Fruit fly (Drosophila melanogaster): ENCODE results near the gene GstZ2.

GstZ2 gene

DNA sequence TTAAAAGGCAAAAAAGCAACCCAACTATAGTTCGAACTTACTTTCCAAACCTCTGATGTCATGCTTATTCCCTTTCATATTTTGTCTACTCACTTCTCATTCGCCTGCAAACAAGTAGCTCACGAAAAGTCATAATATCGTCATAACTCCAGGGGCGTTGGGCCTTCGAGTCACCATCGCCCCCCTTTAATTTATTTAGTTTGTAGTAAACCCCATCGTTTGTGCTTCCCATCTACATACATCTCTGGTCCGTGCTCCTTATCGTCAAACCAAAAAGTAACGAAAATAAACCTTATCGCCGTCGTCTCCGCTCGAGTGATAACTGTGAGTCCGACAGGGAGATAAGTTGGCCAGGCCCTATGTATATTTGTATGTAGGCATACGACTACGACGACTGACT is 31.5 kb downstream of the GstZ2 start (continued):
- peak; percentile 56 for TF ChIP-seq tap (tag; optimal IDR thresholded peaks at IDR 0.05)
- TF ChIP-seq Rx (GFP tag; IDR thresholded peaks at IDR 0.05): 0 out of 2 replicates have a peak, but pooled peaks have one; percentile 17
- TF ChIP-seq Abd-B (GFP tag; optimal IDR thresholded peaks at IDR 0.05): no peak
- TF ChIP-seq br (optimal IDR thresholded peaks at IDR 0.05): no peak
- TF ChIP-seq CG16779 (GFP tag; IDR thresholded peaks at IDR 0.05): peak; percentile 88
- TF ChIP-seq fd102C (GFP tag; optimal IDR thresholded peaks at IDR 0.05): no peak
- no peak for TF ChIP-seq bbx (GFP tag; IDR thresholded peaks at IDR 0.05; ENCODE audit: partially characterized antibody)
- peak; percentile 16 for TF ChIP-seq Sry-δ (GFP tag; optimal IDR thresholded peaks at IDR 0.05)
- no peak for TF ChIP-seq NC2α (GFP tag; optimal IDR thresholded peaks at IDR 0.05)
- TF ChIP-seq CG17612 (GFP tag; IDR thresholded peaks at IDR 0.05): no peak
- TF ChIP-seq vfl (GFP tag; optimal IDR thresholded peaks at IDR 0.05): no peak
- TF ChIP-seq zen2 (GFP tag; IDR thresholded peaks at IDR 0.05; ENCODE audit: partially characterized antibody): no peak
- TF ChIP-seq nerfin-2 (GFP tag; IDR thresholded peaks at IDR 0.05; ENCODE audit: partially characterized antibody): no peak
- TF ChIP-seq rib (GFP tag; IDR thresholded peaks at IDR 0.05): 0 out of 2 replicates have a peak, but pooled peaks have one; percentile 42
- TF ChIP-seq CG4360 (GFP tag; IDR thresholded peaks at IDR 0.05): no peak
- TF ChIP-seq NfI (GFP tag; optimal IDR thresholded peaks at IDR 0.05): peak; percentile 70
- no peak for TF ChIP-seq wor (GFP tag; IDR thresholded peaks at IDR 0.05)
- no peak for TF ChIP-seq CG3838 (GFP tag; optimal IDR thresholded peaks at IDR 0.05)
- no peak for TF ChIP-seq BEAF-32 (GFP tag; optimal IDR thresholded peaks at IDR 0.05)
- peak; percentile 48 for TF ChIP-seq CG9817 (tag; optimal IDR thresholded peaks at IDR 0.05)
- TF ChIP-seq zf30C (GFP tag; optimal IDR thresholded peaks at IDR 0.05): no peak
- TF ChIP-seq Dfd (GFP tag; optimal IDR thresholded peaks at IDR 0.05): no peak
- peak; percentile 38 for TF ChIP-seq CG10267 (tag; optimal IDR thresholded peaks at IDR 0.05)
- TF ChIP-seq run (tag; optimal IDR thresholded peaks at IDR 0.05): no peak
- TF ChIP-seq Max (GFP tag; optimal IDR thresholded peaks at IDR 0.05): peak; percentile 6
- TF ChIP-seq nmo (GFP tag; optimal IDR thresholded peaks at IDR 0.05): peak; percentile 33
- peak; percentile 82 for TF ChIP-seq mam (GFP tag; optimal IDR thresholded peaks at IDR 0.05)
- TF ChIP-seq Lpt (GFP tag; optimal IDR thresholded peaks at IDR 0.05): no peak
- peak; percentile 84 for TF ChIP-seq Atf6 (GFP tag; IDR thresholded peaks at IDR 0.05)
- peak; percentile 15 for TF ChIP-seq pzg (GFP tag; optimal IDR thresholded peaks at IDR 0.05)
- TF ChIP-seq kay (GFP tag; optimal IDR thresholded peaks at IDR 0.05): peak; percentile 57
- TF ChIP-seq chn (GFP tag; optimal IDR thresholded peaks at IDR 0.05): peak; percentile 4
- peak; percentile 61 for TF ChIP-seq emc (GFP tag; optimal IDR thresholded peaks at IDR 0.05)
- no peak for TF ChIP-seq gt (GFP tag; IDR thresholded peaks at IDR 0.05)
- TF ChIP-seq CG30403 (GFP tag; optimal IDR thresholded peaks at IDR 0.05): peak; percentile 40
- TF ChIP-seq CkIIα-i1 (GFP tag; IDR thresholded peaks at IDR 0.05): no peak
- peak; percentile 5 for TF ChIP-seq CG12299 (tag; optimal IDR thresholded peaks at IDR 0.05)
- peak; percentile 57 for TF ChIP-seq maf-S (GFP tag; optimal IDR thresholded peaks at IDR 0.05)
- TF ChIP-seq CG8359 (GFP tag; optimal IDR thresholded peaks at IDR 0.05; ENCODE audit: borderline replicate concordance): no peak
- peak; percentile 69 for TF ChIP-seq HLH3B (GFP tag; IDR thresholded peaks at IDR 0.05)
- no peak for TF ChIP-seq CG1647 (GFP tag; optimal IDR thresholded peaks at IDR 0.05)
- peak; percentile 61 for TF ChIP-seq Xbp1 (GFP tag; optimal IDR thresholded peaks at IDR 0.05)
- TF ChIP-seq CG4820 (GFP tag; optimal IDR thresholded peaks at IDR 0.05): peak; percentile 16
- peak; percentile 51 for TF ChIP-seq D19A (tag; optimal IDR thresholded peaks at IDR 0.05)
- TF ChIP-seq lmd (GFP tag; IDR thresholded peaks at IDR 0.05): peak; percentile 67; the same call in 1 of the 2 replicates
- TF ChIP-seq CG1529 (GFP tag; optimal IDR thresholded peaks at IDR 0.05): peak; percentile 27
- TF ChIP-seq Mrtf (GFP tag; IDR thresholded peaks at IDR 0.05): no peak
- TF ChIP-seq CG1603 (tag; optimal IDR thresholded peaks at IDR 0.05): peak; percentile 52
- no peak for TF ChIP-seq sim (GFP tag; IDR thresholded peaks at IDR 0.05)
- peak; percentile 34 for TF ChIP-seq Six4 (GFP tag; optimal IDR thresholded peaks at IDR 0.05)
- TF ChIP-seq PHDP (tag; optimal IDR thresholded peaks at IDR 0.05): peak; percentile 73
- TF ChIP-seq ase (GFP tag; IDR thresholded peaks at IDR 0.05): peak; percentile 47; the same call in 1 of the 3 replicates
